Worm (Caenorhabditis elegans) whole organism, young adult: Measurements from ENCODE around the gene F48F7.5.
A peak's percentile ranks its signal among the peaks of the same experiment; 100 is the strongest.

Source experiments
- B0261.1 ChIP-seq: sonication (generic microtip); optimal IDR thresholded peaks from 2 replicates; lab custom pipeline; 2016; ENCODE audit warnings: mild to moderate bottlenecking, missing genetic modification characterization, moderate library complexity, missing compliant biosample characterization
- B0336.3 ChIP-seq: fragments of 200-800 bp; sonication (Bioruptor generic); IDR thresholded peaks from 2 replicates; pipeline ENCODE4 v1.3.6; 2022; ENCODE audit warnings: missing genetic modification characterization, missing compliant biosample characterization
- C06A6.2 ChIP-seq: fragments of 200-800 bp; sonication (Bioruptor generic); conservative IDR thresholded peaks from 2 replicates; pipeline ENCODE4 v1.3.6; 2022; ENCODE audit warnings: missing genetic modification characterization, missing compliant biosample characterization
- F10E7.11 ChIP-seq: sonication (generic microtip); optimal IDR thresholded peaks from 2 replicates; lab custom pipeline; 2017; ENCODE audit warnings: mild to moderate bottlenecking, missing genetic modification characterization, moderate library complexity, missing compliant biosample characterization
- F22D6.2 ChIP-seq: sonication (generic microtip); optimal IDR thresholded peaks from 2 replicates; lab custom pipeline; 2016; ENCODE audit warnings: mild to moderate bottlenecking, missing genetic modification characterization, missing compliant biosample characterization
- F57C9.4 ChIP-seq: sonication (generic microtip); optimal IDR thresholded peaks from 2 replicates; lab custom pipeline; 2017; ENCODE audit warnings: mild to moderate bottlenecking, missing genetic modification characterization, missing compliant biosample characterization
- K12H6.12 ChIP-seq: fragments of 200-800 bp; sonication (Bioruptor generic); optimal IDR thresholded peaks from 2 replicates; lab custom pipeline; 2018; ENCODE audit warnings: mild to moderate bottlenecking, missing genetic modification characterization, missing compliant biosample characterization
- T26A5.8 ChIP-seq: sonication (generic microtip); optimal IDR thresholded peaks from 2 replicates; lab custom pipeline; 2016; ENCODE audit warnings: missing genetic modification characterization, missing compliant biosample characterization
- Y53F4B.3 ChIP-seq: fragments of 200-800 bp; sonication (Bioruptor generic); IDR thresholded peaks from 2 replicates; pipeline ENCODE4 v1.3.6; 2022; ENCODE audit warnings: missing genetic modification reagents, missing genetic modification characterization, missing compliant biosample characterization
- Y56A3A.18 ChIP-seq: fragments of 200-800 bp; sonication (Bioruptor generic); IDR thresholded peaks from 2 replicates; pipeline ENCODE4 v1.3.6; 2022; ENCODE audit warnings: missing genetic modification reagents, missing genetic modification characterization, missing compliant biosample characterization
- ZK185.1 ChIP-seq: sonication (generic microtip); optimal IDR thresholded peaks from 2 replicates; lab custom pipeline; 2016; ENCODE audit warnings: mild to moderate bottlenecking, missing genetic modification characterization, missing compliant biosample characterization; ENCODE audit not compliant: poor library complexity, severe bottlenecking
- ama-1 ChIP-seq, 3 experiments: fragments of 150-350 bp in 1 of 3; sonication (generic microtip) in 2 of 3; optimal IDR thresholded peaks; 2 replicates each; lab custom pipeline; 2014 to 2018; ENCODE audit warnings: missing biosample characterization in 2 of 3, missing genetic modification characterization in 2 of 3, missing genetic modification reagents in 2 of 3
- ceh-27 ChIP-seq: fragments of 200-800 bp; sonication (Bioruptor generic); optimal IDR thresholded peaks from 2 replicates; lab custom pipeline; 2018; ENCODE audit warnings: mild to moderate bottlenecking, missing genetic modification characterization, moderate library complexity, missing compliant biosample characterization
- ceh-79 ChIP-seq: sonication (generic microtip); optimal IDR thresholded peaks from 2 replicates; lab custom pipeline; 2017; ENCODE audit warnings: mild to moderate bottlenecking, missing genetic modification characterization, missing compliant biosample characterization
- die-1 ChIP-seq: sonication (generic microtip); optimal IDR thresholded peaks from 2 replicates; lab custom pipeline; 2016; ENCODE audit warnings: missing genotype, mild to moderate bottlenecking, missing genetic modification characterization, missing compliant biosample characterization
- dox-1 ChIP-seq: fragments of 200-800 bp; sonication (Bioruptor generic); IDR thresholded peaks from 2 replicates; pipeline ENCODE4 v1.3.6; 2022; ENCODE audit warnings: missing genetic modification reagents, missing genetic modification characterization, missing compliant biosample characterization
- egl-44 ChIP-seq: fragments of 200-800 bp; sonication (Bioruptor generic); IDR thresholded peaks from 2 replicates; pipeline ENCODE4 v1.3.6; 2022; ENCODE audit warnings: missing genetic modification reagents, missing genetic modification characterization, missing compliant biosample characterization
- ekl-4 ChIP-seq: fragments of 200-800 bp; sonication (Bioruptor generic); IDR thresholded peaks from 2 replicates; pipeline ENCODE4 v1.3.6; 2022; ENCODE audit warnings: missing genetic modification reagents, missing genetic modification characterization, missing compliant biosample characterization
- fkh-3 ChIP-seq: sonication (generic microtip); optimal IDR thresholded peaks from 2 replicates; lab custom pipeline; 2016; ENCODE audit warnings: mild to moderate bottlenecking, missing genetic modification characterization, missing compliant biosample characterization
- gei-17 ChIP-seq: fragments of 200-800 bp; sonication (Bioruptor generic); optimal IDR thresholded peaks from 2 replicates; lab custom pipeline; 2018; ENCODE audit warnings: mild to moderate bottlenecking, missing genetic modification characterization, missing compliant biosample characterization
- him-1 ChIP-seq: sonication (generic microtip); optimal IDR thresholded peaks from 2 replicates; lab custom pipeline; 2016; ENCODE audit warnings: missing genotype, missing genetic modification reagents, missing genetic modification characterization, missing compliant biosample characterization
- hrde-1 ChIP-seq: sonication (generic microtip); optimal IDR thresholded peaks from 2 replicates; lab custom pipeline; 2016; ENCODE audit warnings: missing genetic modification characterization, mild to moderate bottlenecking, missing compliant biosample characterization, moderate library complexity, missing genotype, missing genetic modification reagents, borderline replicate concordance
- hsf-1 ChIP-seq: fragments of 200-800 bp; sonication (Bioruptor generic); IDR thresholded peaks from 2 replicates; pipeline ENCODE4 v1.3.6; 2022; ENCODE audit warnings: missing genetic modification reagents, missing genetic modification characterization, missing compliant biosample characterization
- let-607 ChIP-seq, 2 experiments: fragments of 200-800 bp in 1 of 2; sonication (Bioruptor generic) in 1 of 2; sonication (generic microtip) in 1 of 2; optimal IDR thresholded peaks; 2 replicates each; lab custom pipeline; 2016 to 2018; ENCODE audit warnings: mild to moderate bottlenecking in 2 of 2, missing compliant biosample characterization in 2 of 2, missing genetic modification characterization in 2 of 2, moderate library complexity in 2 of 2, missing genotype in 1 of 2
- lin-26 ChIP-seq: fragments of 200-800 bp; sonication (Bioruptor generic); IDR thresholded peaks from 2 replicates; pipeline ENCODE4 v1.3.6; 2022; ENCODE audit warnings: missing genetic modification reagents, missing genetic modification characterization, missing compliant biosample characterization
- lin-35 ChIP-seq, 3 experiments: fragments of 150-350 bp in 2 of 3; sonication (generic microtip) in 1 of 3; optimal IDR thresholded peaks; 2 replicates each; lab custom pipeline; 2014 to 2018; ENCODE audit warnings: missing biosample characterization in 3 of 3, missing genetic modification characterization in 3 of 3, missing genetic modification reagents in 3 of 3
- lir-1 ChIP-seq: fragments of 200-800 bp; sonication (Bioruptor generic); conservative IDR thresholded peaks from 2 replicates; pipeline ENCODE4 v1.3.6; 2022; ENCODE audit warnings: missing genetic modification reagents, missing genetic modification characterization, missing compliant biosample characterization
- lsy-27 ChIP-seq: sonication (generic microtip); optimal IDR thresholded peaks from 2 replicates; lab custom pipeline; 2017; ENCODE audit warnings: missing genetic modification characterization, mild to moderate bottlenecking, missing compliant biosample characterization, antibody characterized with exemption, missing genotype, borderline replicate concordance; ENCODE audit not compliant: insufficient read depth
- mcd-1 ChIP-seq: fragments of 200-800 bp; sonication (Bioruptor generic); IDR thresholded peaks from 2 replicates; pipeline ENCODE4 v1.3.6; 2022; ENCODE audit warnings: missing genetic modification reagents, missing genetic modification characterization, missing compliant biosample characterization
- nhr-80 ChIP-seq: sonication (generic microtip); optimal IDR thresholded peaks from 2 replicates; lab custom pipeline; 2016; ENCODE audit warnings: missing genetic modification characterization, missing compliant biosample characterization
- nhr-90 ChIP-seq: sonication (generic microtip); optimal IDR thresholded peaks from 2 replicates; lab custom pipeline; 2016; ENCODE audit warnings: missing genotype, mild to moderate bottlenecking, missing genetic modification characterization, missing compliant biosample characterization
- rcor-1 ChIP-seq: fragments of 200-800 bp; sonication (Bioruptor generic); IDR thresholded peaks from 2 replicates; pipeline ENCODE4 v1.3.6; 2022; ENCODE audit warnings: missing genetic modification reagents, missing genetic modification characterization, missing compliant biosample characterization
- sea-2 ChIP-seq: fragments of 200-800 bp; sonication (Bioruptor generic); IDR thresholded peaks from 2 replicates; pipeline ENCODE4 v1.3.6; 2022; ENCODE audit warnings: missing genetic modification characterization, missing compliant biosample characterization
- snpc-3.4 ChIP-seq: sonication (generic microtip); optimal IDR thresholded peaks from 2 replicates; lab custom pipeline; 2017; ENCODE audit warnings: missing genetic modification characterization, mild to moderate bottlenecking, missing compliant biosample characterization, antibody characterized with exemption, moderate library complexity, missing genotype, missing genetic modification reagents
- somi-1 ChIP-seq: fragments of 200-800 bp; sonication (Bioruptor generic); optimal IDR thresholded peaks from 2 replicates; lab custom pipeline; 2018; ENCODE audit warnings: mild to moderate bottlenecking, missing genetic modification characterization, missing compliant biosample characterization
- unc-130 ChIP-seq: sonication (generic microtip); optimal IDR thresholded peaks from 2 replicates; lab custom pipeline; 2016; ENCODE audit warnings: missing genetic modification reagents, missing genetic modification characterization, missing compliant biosample characterization
- xnd-1 ChIP-seq: sonication (generic microtip); optimal IDR thresholded peaks from 2 replicates; lab custom pipeline; 2016; ENCODE audit warnings: missing genotype, missing genetic modification reagents, missing genetic modification characterization, missing compliant biosample characterization
- zfh-2 ChIP-seq: fragments of 200-800 bp; sonication (Bioruptor generic); conservative IDR thresholded peaks from 2 replicates; pipeline ENCODE4 v1.3.6; 2022; ENCODE audit warnings: missing genetic modification reagents, missing genetic modification characterization, missing compliant biosample characterization
- ztf-18 ChIP-seq: sonication (generic microtip); optimal IDR thresholded peaks from 2 replicates; lab custom pipeline; 2016; ENCODE audit warnings: missing genotype, mild to moderate bottlenecking, missing genetic modification characterization, missing compliant biosample characterization
- ztf-22 ChIP-seq: fragments of 200-800 bp; sonication (Bioruptor generic); optimal IDR thresholded peaks from 2 replicates; lab custom pipeline; 2018; ENCODE audit warnings: mild to moderate bottlenecking, missing genetic modification characterization, moderate library complexity, missing compliant biosample characterization
- ztf-25 ChIP-seq: fragments of 200-800 bp; sonication (Bioruptor generic); IDR thresholded peaks from 2 replicates; pipeline ENCODE4 v1.3.6; 2022; ENCODE audit warnings: missing genetic modification reagents, missing genetic modification characterization, missing compliant biosample characterization
- ztf-26 ChIP-seq: sonication (generic microtip); optimal IDR thresholded peaks from 2 replicates; lab custom pipeline; 2017; ENCODE audit warnings: missing genetic modification characterization, missing compliant biosample characterization
- ztf-28 ChIP-seq: fragments of 200-800 bp; sonication (Bioruptor generic); IDR thresholded peaks from 2 replicates; pipeline ENCODE4 v1.3.6; 2022; ENCODE audit warnings: missing genetic modification reagents, missing genetic modification characterization, missing compliant biosample characterization
- ztf-6 ChIP-seq: fragments of 200-800 bp; sonication (Bioruptor generic); IDR thresholded peaks from 2 replicates; pipeline ENCODE4 v1.3.6; 2022; ENCODE audit warnings: missing genetic modification reagents, missing genetic modification characterization, missing compliant biosample characterization

The F48F7.5 gene

ce11 chrX:13963203-13963602 is 12.2 kb upstream of the F48F7.5 start, which contains the start of gene F48F7.3:
TSS of gene F48F7.3 (plus strand) at chrX:13963503.
- TF ChIP-seq T26A5.8 (tag; lab: Kevin White, UChicago) (no peak), ama-1 (optimal IDR thresholded peaks at IDR 0.05; lab: Kevin White, UChicago) (no peak), ama-1 (GFP tag; optimal IDR thresholded peaks at IDR 0.05; lab: Kevin White, UChicago) (no peak), ztf-18 (tag; lab: Kevin White, UChicago) (no peak), K12H6.12 (tag; lab: Kevin White, UChicago) (no peak), ztf-28 (GFP tag; lab: Robert Waterston, UW) (no peak), ZK185.1 (tag; lab: Kevin White, UChicago) (no peak), fkh-3 (tag; lab: Kevin White, UChicago) (no peak), zfh-2 (GFP tag; lab: Robert Waterston, UW) (no peak), lsy-27 (no peak)

- TF ChIP-seq nhr-80 (tag; lab: Kevin White, UChicago) (no peak), mcd-1 (no peak), somi-1 (no peak), C06A6.2 (GFP tag; lab: Robert Waterston, UW) (no peak), him-1 (no peak), F10E7.11 (no peak), snpc-3.4 (tag; lab: Kevin White, UChicago) (no peak), unc-130 (no peak), lir-1 (GFP tag; lab: Robert Waterston, UW) (no peak), ztf-6 (GFP tag; lab: Robert Waterston, UW) (no peak), hrde-1 (tag; lab: Kevin White, UChicago) (no peak), F57C9.4 (tag; lab: Kevin White, UChicago) (no peak), sea-2 (GFP tag; lab: Robert Waterston, UW) (no peak), xnd-1 (tag; lab: Kevin White, UChicago) (no peak), fkh-3 (tag; lab: Kevin White, UChicago) (no peak), hsf-1 (no peak)
Measured at ce11 chrX:13968292-13968691, 7.2 kb upstream of the F48F7.5 start, which contains the start of gene pqn-39. TSS of gene pqn-39 (minus strand) at chrX:13968676.

- TF ChIP-seq Y56A3A.18 (GFP tag; lab: Robert Waterston, UW) (0 out of 2 replicates have a peak, but pooled peaks have one; percentile 12), ekl-4 (GFP tag; lab: Robert Waterston, UW) (0 out of 2 replicates have a peak, but pooled peaks have one; percentile 38), ceh-79 (tag; lab: Kevin White, UChicago) (no peak), let-607 (tag; optimal IDR thresholded peaks at IDR 0.05; lab: Kevin White, UChicago) (peak in 1 of 2 experiments; percentile 59), B0336.3 (GFP tag; lab: Robert Waterston, UW) (peak; percentile 85), nhr-90 (tag; lab: Kevin White, UChicago) (peak; percentile 51), ztf-25 (GFP tag; lab: Robert Waterston, UW) (no peak), Y53F4B.3 (no peak), ceh-27 (GFP tag; lab: Kevin White, UChicago) (peak; percentile 66), dox-1 (peak; percentile 85), somi-1 (peak; percentile 10), F22D6.2 (tag; lab: Kevin White, UChicago) (peak; percentile 8), ztf-18 (tag; lab: Kevin White, UChicago) (peak; percentile 58), die-1 (tag; lab: Kevin White, UChicago) (peak; percentile 32), lin-35 (GFP tag; optimal IDR thresholded peaks at IDR 0.05; lab: Kevin White, UChicago) (peak in 1 of 3 experiments; percentile 70), ztf-26 (tag; lab: Kevin White, UChicago) (peak; percentile 37), rcor-1 (GFP tag; lab: Robert Waterston, UW) (0 out of 2 replicates have a peak, but pooled peaks have one; percentile 14), lin-26 (GFP tag; lab: Robert Waterston, UW) (peak; percentile 43; the same call in 1 of the 2 replicates), ztf-22 (GFP tag; lab: Kevin White, UChicago) (no peak), B0261.1 (tag; lab: Kevin White, UChicago) (peak; percentile 24), gei-17 (GFP tag; lab: Kevin White, UChicago) (peak; percentile 65), egl-44 (GFP tag; lab: Robert Waterston, UW) (no peak)
Measured at ce11 chrX:13969257-13969968, 6.0 kb upstream of the F48F7.5 start.
